Worm (Caenorhabditis elegans) whole organism, late embryonic: ENCODE measurements around the gene srv-11.

Source experiments
- C08G9.2 ChIP-seq: sonication (generic microtip); optimal IDR thresholded peaks from 2 replicates; lab custom pipeline; 2016; ENCODE audit warnings: mild to moderate bottlenecking, missing genetic modification characterization, moderate library complexity, missing compliant biosample characterization
- C38D4.7 ChIP-seq: fragments of 200-800 bp; sonication (Bioruptor generic); optimal IDR thresholded peaks from 2 replicates; lab custom pipeline; 2018; ENCODE audit warnings: mild to moderate bottlenecking, missing genetic modification characterization, moderate library complexity, missing compliant biosample characterization
- K02D7.2 ChIP-seq: sonication (generic microtip); optimal IDR thresholded peaks from 2 replicates; lab custom pipeline; 2017; ENCODE audit warnings: mild to moderate bottlenecking, missing genetic modification characterization, missing compliant biosample characterization
- K09A11.1 ChIP-seq: sonication (generic microtip); optimal IDR thresholded peaks from 2 replicates; lab custom pipeline; 2017; ENCODE audit warnings: antibody characterized with exemption, mild to moderate bottlenecking, missing genetic modification characterization, missing compliant biosample characterization; ENCODE audit not compliant: insufficient read depth
- Y22D7AL.16 ChIP-seq: sonication (generic microtip); optimal IDR thresholded peaks from 2 replicates; lab custom pipeline; 2016; ENCODE audit warnings: missing genetic modification characterization, missing compliant biosample characterization
- ama-1 ChIP-seq: fragments of 150-350 bp; optimal IDR thresholded peaks from 2 replicates; lab custom pipeline; 2014
- ceh-18 ChIP-seq: sonication (generic microtip); optimal IDR thresholded peaks from 2 replicates; lab custom pipeline; 2016; ENCODE audit warnings: missing genetic modification characterization, missing compliant biosample characterization
- ceh-19 ChIP-seq: fragments of 200-800 bp; sonication (Bioruptor generic); optimal IDR thresholded peaks from 2 replicates; lab custom pipeline; 2018; ENCODE audit warnings: mild to moderate bottlenecking, missing genetic modification characterization, missing compliant biosample characterization
- ceh-2 ChIP-seq: sonication (generic microtip); optimal IDR thresholded peaks from 2 replicates; lab custom pipeline; 2016; ENCODE audit warnings: missing genotype, missing genetic modification characterization, missing compliant biosample characterization
- ceh-22 ChIP-seq: sonication (generic microtip); optimal IDR thresholded peaks from 2 replicates; lab custom pipeline; 2017; ENCODE audit warnings: missing biosample characterization, missing genetic modification characterization
- ceh-24 ChIP-seq: sonication (generic microtip); optimal IDR thresholded peaks from 2 replicates; lab custom pipeline; 2016; ENCODE audit warnings: mild to moderate bottlenecking, missing genetic modification characterization, missing compliant biosample characterization
- ceh-34 ChIP-seq: sonication (generic microtip); optimal IDR thresholded peaks from 2 replicates; lab custom pipeline; 2016; ENCODE audit warnings: mild to moderate bottlenecking, missing genetic modification characterization, missing compliant biosample characterization
- ceh-48 ChIP-seq: sonication (generic microtip); optimal IDR thresholded peaks from 2 replicates; lab custom pipeline; 2016; ENCODE audit warnings: missing genetic modification characterization, inconsistent platforms, missing compliant biosample characterization
- ceh-6 ChIP-seq: fragments of 200-800 bp; sonication (Bioruptor generic); optimal IDR thresholded peaks from 2 replicates; lab custom pipeline; 2018; ENCODE audit warnings: mild to moderate bottlenecking, missing genetic modification characterization, missing compliant biosample characterization
- che-1 ChIP-seq: sonication (generic microtip); optimal IDR thresholded peaks from 2 replicates; lab custom pipeline; 2016; ENCODE audit warnings: mild to moderate bottlenecking, missing genetic modification characterization, missing compliant biosample characterization
- elt-2 ChIP-seq: sonication (generic microtip); optimal IDR thresholded peaks from 2 replicates; lab custom pipeline; 2016; ENCODE audit warnings: missing genetic modification reagents, missing genetic modification characterization, missing compliant biosample characterization
- fkh-10 ChIP-seq: fragments of 150-350 bp; optimal IDR thresholded peaks from 2 replicates; lab custom pipeline; 2014; ENCODE audit warnings: missing biosample characterization, missing genetic modification reagents, missing genetic modification characterization
- fkh-6 ChIP-seq: sonication (generic microtip); optimal IDR thresholded peaks from 2 replicates; lab custom pipeline; 2016; ENCODE audit warnings: missing genetic modification characterization, missing compliant biosample characterization
- gmeb-2 ChIP-seq: sonication (generic microtip); optimal IDR thresholded peaks from 2 replicates; lab custom pipeline; 2016; ENCODE audit warnings: missing genetic modification characterization, inconsistent platforms, missing compliant biosample characterization
- hlh-13 ChIP-seq: fragments of 200-800 bp; sonication (Bioruptor generic); optimal IDR thresholded peaks from 2 replicates; lab custom pipeline; 2018; ENCODE audit warnings: mild to moderate bottlenecking, missing genetic modification characterization, missing compliant biosample characterization
- hlh-15 ChIP-seq: sonication (generic microtip); optimal IDR thresholded peaks from 2 replicates; lab custom pipeline; 2016; ENCODE audit warnings: missing genetic modification characterization, missing compliant biosample characterization
- madf-2 ChIP-seq: sonication (generic microtip); optimal IDR thresholded peaks from 2 replicates; lab custom pipeline; 2017; ENCODE audit warnings: missing genetic modification characterization, missing compliant biosample characterization
- nfya-1 ChIP-seq: sonication (generic microtip); optimal IDR thresholded peaks from 2 replicates; lab custom pipeline; 2017; ENCODE audit warnings: missing genetic modification characterization, mild to moderate bottlenecking, missing compliant biosample characterization, antibody characterized with exemption, moderate library complexity
- nhr-232 ChIP-seq: sonication (generic microtip); optimal IDR thresholded peaks from 2 replicates; lab custom pipeline; 2016; ENCODE audit warnings: missing genetic modification characterization, missing compliant biosample characterization
- odd-2 ChIP-seq: sonication (generic microtip); optimal IDR thresholded peaks from 2 replicates; lab custom pipeline; 2017; ENCODE audit warnings: antibody characterized with exemption, mild to moderate bottlenecking, missing genetic modification characterization, missing compliant biosample characterization
- pag-3 ChIP-seq: sonication (generic microtip); optimal IDR thresholded peaks from 2 replicates; lab custom pipeline; 2016; ENCODE audit warnings: missing compliant biosample characterization, missing genetic modification characterization, borderline replicate concordance
- pax-1 ChIP-seq: fragments of 150-350 bp; optimal IDR thresholded peaks from 2 replicates; lab custom pipeline; 2014; ENCODE audit warnings: missing biosample characterization, missing genetic modification characterization
- pha-2 ChIP-seq: sonication (generic microtip); optimal IDR thresholded peaks from 2 replicates; lab custom pipeline; 2017; ENCODE audit warnings: mild to moderate bottlenecking, missing genetic modification characterization, missing compliant biosample characterization
- pha-4 ChIP-seq: fragments of 150-350 bp; optimal IDR thresholded peaks from 2 replicates; lab custom pipeline; 2018; ENCODE audit warnings: missing biosample characterization, missing genetic modification reagents, missing genetic modification characterization
- pqm-1 ChIP-seq: sonication (generic microtip); optimal IDR thresholded peaks from 2 replicates; lab custom pipeline; 2016; ENCODE audit warnings: missing genetic modification characterization, missing compliant biosample characterization
- pros-1 ChIP-seq: fragments of 150-350 bp; optimal IDR thresholded peaks from 2 replicates; lab custom pipeline; 2014; ENCODE audit warnings: missing biosample characterization, missing genetic modification reagents, missing genetic modification characterization
- ref-2 ChIP-seq: sonication (generic microtip); optimal IDR thresholded peaks from 2 replicates; lab custom pipeline; 2016; ENCODE audit warnings: missing genetic modification characterization, missing compliant biosample characterization
- sox-2 ChIP-seq: fragments of 200-800 bp; sonication (Bioruptor generic); IDR thresholded peaks from 2 replicates; pipeline ENCODE4 v1.3.6; 2022; ENCODE audit warnings: missing genetic modification reagents, missing genetic modification characterization, missing compliant biosample characterization
- sox-4 ChIP-seq: sonication (generic microtip); optimal IDR thresholded peaks from 2 replicates; lab custom pipeline; 2017; ENCODE audit warnings: mild to moderate bottlenecking, missing genetic modification characterization, inconsistent platforms, missing compliant biosample characterization
- syd-9 ChIP-seq: sonication (generic microtip); optimal IDR thresholded peaks from 2 replicates; lab custom pipeline; 2016; ENCODE audit warnings: mild to moderate bottlenecking, missing genetic modification characterization, moderate library complexity, missing compliant biosample characterization
- tbx-2 ChIP-seq: sonication (generic microtip); optimal IDR thresholded peaks from 2 replicates; lab custom pipeline; 2016; ENCODE audit warnings: missing genetic modification characterization, missing compliant biosample characterization
- tbx-7 ChIP-seq: sonication (generic microtip); optimal IDR thresholded peaks from 2 replicates; lab custom pipeline; 2016; ENCODE audit warnings: missing genotype, missing genetic modification characterization, missing compliant biosample characterization
- unc-55 ChIP-seq: sonication (generic microtip); optimal IDR thresholded peaks from 2 replicates; lab custom pipeline; 2017; ENCODE audit warnings: missing biosample characterization, missing genetic modification reagents, missing genetic modification characterization
- unc-86 ChIP-seq: sonication (generic microtip); optimal IDR thresholded peaks from 2 replicates; lab custom pipeline; 2016; ENCODE audit warnings: missing genetic modification characterization, missing compliant biosample characterization

Gene srv-11

DNA sequence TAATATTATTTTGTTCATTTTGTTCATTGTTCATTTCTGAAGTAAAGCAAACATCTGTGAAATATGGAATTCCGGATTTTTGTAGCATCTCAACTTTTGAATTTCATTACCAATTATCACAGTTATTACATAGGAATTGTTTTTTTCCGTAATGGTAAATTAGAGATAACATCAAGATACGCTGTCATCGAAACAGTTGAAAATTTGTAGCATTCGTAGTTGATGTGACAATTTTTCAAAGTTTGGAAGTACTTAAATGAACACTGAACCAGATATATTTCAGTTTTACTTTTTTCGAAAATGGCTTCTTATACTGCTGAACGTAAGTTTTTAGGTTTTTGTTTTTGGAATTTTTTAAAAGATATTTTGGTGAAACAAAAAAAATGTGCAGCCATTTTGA, 4.3 kb upstream of the srv-11 start, which contains the start of gene H25K10.4:
Gene H25K10.4, plus strand, starts transcription at position 301 of the 400 bp plus-strand sequence.
- no peak for TF ChIP-seq hlh-15 (tag; lab: Kevin White, UChicago)
- no peak for TF ChIP-seq Y22D7AL.16
- TF ChIP-seq C08G9.2 = no peak
- TF ChIP-seq nfya-1 (tag; lab: Kevin White, UChicago) = no peak
- no peak for TF ChIP-seq unc-86 (tag; lab: Kevin White, UChicago)
- no peak for TF ChIP-seq ceh-48 (tag; lab: Kevin White, UChicago)
- TF ChIP-seq ceh-24 (tag; lab: Kevin White, UChicago) = no peak
- TF ChIP-seq odd-2 (tag; lab: Kevin White, UChicago) = no peak
- no peak for TF ChIP-seq pax-1
- no peak for TF ChIP-seq syd-9 (tag; lab: Kevin White, UChicago)
- no peak for TF ChIP-seq fkh-6 (tag; lab: Kevin White, UChicago)
- no peak for TF ChIP-seq ceh-2 (tag; lab: Kevin White, UChicago)
- TF ChIP-seq hlh-13 (GFP tag; lab: Kevin White, UChicago) = no peak
- no peak for TF ChIP-seq ceh-6 (GFP tag; lab: Kevin White, UChicago)
- TF ChIP-seq che-1 (tag; lab: Kevin White, UChicago) = no peak
- TF ChIP-seq, all 69 proteins: peak for 0

DNA sequence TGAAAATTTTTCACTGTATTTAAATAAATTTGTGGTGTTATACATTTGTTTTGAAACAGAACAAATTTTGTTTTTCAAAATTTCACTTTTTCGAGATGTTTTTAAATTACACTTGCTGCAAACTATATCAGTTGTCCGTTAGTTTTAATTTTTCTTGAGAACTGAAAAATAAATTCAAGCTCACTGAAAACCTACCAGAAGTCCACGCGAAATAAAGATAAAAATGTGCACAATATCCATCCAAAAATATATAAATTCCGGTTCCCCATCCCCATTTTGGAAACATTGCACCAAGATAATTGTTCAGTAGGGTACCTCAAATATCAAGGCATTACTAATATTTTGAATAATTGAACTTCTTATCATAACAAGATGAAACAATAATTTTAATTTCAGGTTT, 771 bp downstream of the srv-11 start:
- no peak for TF ChIP-seq K02D7.2 (tag; lab: Kevin White, UChicago)
- no peak for TF ChIP-seq pag-3 (tag; lab: Kevin White, UChicago)
- TF ChIP-seq ama-1 (lab: Kevin White, UChicago) = no peak

DNA sequence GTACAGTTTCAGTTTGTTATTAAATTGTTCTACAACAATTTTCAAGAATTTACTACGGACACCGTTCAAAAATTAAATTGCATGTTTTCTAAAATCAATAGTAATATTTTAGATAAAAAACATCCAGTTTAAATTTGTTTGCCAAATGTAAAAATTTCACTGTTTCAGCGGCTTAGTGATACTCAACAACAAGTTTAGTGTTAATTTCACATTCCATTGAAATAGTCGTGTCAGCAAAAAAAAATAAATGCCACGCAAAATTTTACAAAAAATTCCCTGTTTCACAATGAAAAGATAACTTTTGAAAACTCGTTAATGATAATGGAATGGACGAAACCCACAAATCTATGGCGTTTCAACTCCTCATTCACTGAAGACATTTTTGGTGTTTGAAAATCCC, 5.3 kb downstream of the srv-11 start:
- no peak for TF ChIP-seq gmeb-2 (tag; lab: Kevin White, UChicago)
- no peak for TF ChIP-seq ama-1 (lab: Kevin White, UChicago)
- no peak for TF ChIP-seq pha-4
- no peak for TF ChIP-seq sox-2 (GFP tag; lab: Robert Waterston, UW)
- no peak for TF ChIP-seq madf-2
- no peak for TF ChIP-seq ceh-34 (tag; lab: Kevin White, UChicago)
- no peak for TF ChIP-seq ceh-19 (GFP tag; lab: Kevin White, UChicago)
- no peak for TF ChIP-seq odd-2 (tag; lab: Kevin White, UChicago)
- no peak for TF ChIP-seq pros-1
- no peak for TF ChIP-seq elt-2 (tag; lab: Kevin White, UChicago)
- TF ChIP-seq sox-4 = no peak
- TF ChIP-seq nhr-232 (tag; lab: Kevin White, UChicago) = no peak

DNA sequence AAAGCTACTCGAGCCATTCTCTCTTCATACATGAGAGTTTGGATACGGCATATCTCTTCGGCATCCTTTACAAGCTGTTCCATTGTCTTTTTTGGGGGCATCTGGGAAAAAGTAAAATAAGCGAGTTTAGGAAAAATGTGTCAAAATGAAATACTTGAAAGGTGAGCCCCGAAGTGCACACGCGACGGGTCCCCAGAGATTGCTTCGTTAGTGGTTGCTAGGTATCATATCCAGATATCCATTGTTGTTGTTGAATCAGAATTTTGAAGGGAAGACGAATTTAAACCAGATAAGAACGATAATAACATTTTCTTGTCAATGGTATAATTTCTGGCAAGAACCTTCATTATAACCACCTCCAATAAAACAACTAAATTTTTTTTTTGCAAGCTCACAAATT, 10.5 kb downstream of the srv-11 start, which contains the start of gene H25K10.2:
Gene H25K10.2, minus strand, starts transcription at position 101 of the 400 bp plus-strand sequence.
- TF ChIP-seq ceh-19 (GFP tag; lab: Kevin White, UChicago) (no peak), ceh-18 (tag; lab: Kevin White, UChicago) (no peak), tbx-7 (no peak), pha-2 (tag; lab: Kevin White, UChicago) (no peak), C38D4.7 (GFP tag; lab: Kevin White, UChicago) (no peak), Y22D7AL.16 (no peak), ceh-34 (tag; lab: Kevin White, UChicago) (no peak), fkh-10 (no peak), pqm-1 (tag; lab: Kevin White, UChicago) (no peak), ama-1 (lab: Kevin White, UChicago) (no peak), hlh-15 (tag; lab: Kevin White, UChicago) (no peak), tbx-2 (tag; lab: Kevin White, UChicago) (no peak), ref-2 (tag; lab: Kevin White, UChicago) (no peak), unc-55 (no peak), fkh-6 (tag; lab: Kevin White, UChicago) (no peak), ceh-22 (no peak), odd-2 (tag; lab: Kevin White, UChicago) (no peak), pax-1 (no peak), K09A11.1 (tag; lab: Kevin White, UChicago) (no peak)
